Worm (Caenorhabditis elegans) whole organism, L4 larva: ENCODE results near the gene F47B8.2.
A peak's percentile ranks its signal among the peaks of the same experiment; 100 is the strongest.

Experiments used
- F10B5.3 ChIP-seq: sonication (generic microtip); optimal IDR thresholded peaks from 2 replicates; lab custom pipeline; 2016; ENCODE audit warnings: mild to moderate bottlenecking, missing genetic modification characterization, missing compliant biosample characterization
- F26F4.8 ChIP-seq: fragments of 200-800 bp; sonication (Bioruptor generic); conservative IDR thresholded peaks from 2 replicates; pipeline ENCODE4 v1.3.6; 2022; ENCODE audit warnings: missing genetic modification characterization, missing compliant biosample characterization
- F49E8.2 ChIP-seq: sonication (generic microtip); optimal IDR thresholded peaks from 2 replicates; lab custom pipeline; 2016; ENCODE audit warnings: missing compliant biosample characterization, mild to moderate bottlenecking, missing genetic modification characterization, borderline replicate concordance
- T20F7.1 ChIP-seq: fragments of 200-800 bp; sonication (Bioruptor generic); optimal IDR thresholded peaks from 2 replicates; lab custom pipeline; 2018; ENCODE audit warnings: mild to moderate bottlenecking, missing genetic modification characterization, missing compliant biosample characterization
- Y48G9A.11 ChIP-seq: fragments of 200-800 bp; sonication (Bioruptor generic); IDR thresholded peaks from 2 replicates; pipeline ENCODE4 v1.3.6; 2022; ENCODE audit warnings: missing genetic modification reagents, missing genetic modification characterization, missing compliant biosample characterization
- ZK337.2 ChIP-seq: fragments of 200-800 bp; sonication (Bioruptor generic); IDR thresholded peaks from 2 replicates; pipeline ENCODE4 v1.3.6; 2022; ENCODE audit warnings: missing genetic modification reagents, missing genetic modification characterization, missing compliant biosample characterization
- ZK546.5 ChIP-seq, 2 experiments: sonication (generic microtip); optimal IDR thresholded peaks; 2 replicates each; lab custom pipeline; 2017; ENCODE audit warnings: missing biosample characterization in 2 of 2, missing genetic modification characterization in 2 of 2
- ceh-28 ChIP-seq: fragments of 150-350 bp; optimal IDR thresholded peaks from 2 replicates; lab custom pipeline; 2014; ENCODE audit warnings: missing biosample characterization, missing genetic modification reagents, missing genetic modification characterization
- ceh-62 ChIP-seq: sonication (generic microtip); optimal IDR thresholded peaks from 2 replicates; lab custom pipeline; 2017; ENCODE audit warnings: missing biosample characterization, missing genetic modification characterization
- ceh-82 ChIP-seq: sonication (generic microtip); optimal IDR thresholded peaks from 2 replicates; lab custom pipeline; 2017; ENCODE audit warnings: missing biosample characterization, missing genetic modification characterization
- ces-1 ChIP-seq: fragments of 150-350 bp; sonication (generic microtip); optimal IDR thresholded peaks from 4 replicates; lab custom pipeline; 2014; ENCODE audit warnings: missing biosample characterization, missing genetic modification reagents, missing genetic modification characterization
- daf-12 ChIP-seq: fragments of 150-350 bp; optimal IDR thresholded peaks from 2 replicates; lab custom pipeline; 2014; ENCODE audit warnings: missing biosample characterization, missing genetic modification reagents, missing genetic modification characterization
- daf-19 ChIP-seq: fragments of 200-800 bp; sonication (Bioruptor generic); conservative IDR thresholded peaks from 2 replicates; pipeline ENCODE4 v1.3.6; 2022; ENCODE audit warnings: missing genetic modification characterization, missing compliant biosample characterization
- dmd-8 ChIP-seq: fragments of 200-800 bp; sonication (Bioruptor generic); IDR thresholded peaks from 2 replicates; pipeline ENCODE4 v1.3.6; 2022; ENCODE audit warnings: missing genetic modification characterization, missing compliant biosample characterization
- duxl-1 ChIP-seq: sonication (generic microtip); optimal IDR thresholded peaks from 2 replicates; lab custom pipeline; 2016; ENCODE audit warnings: mild to moderate bottlenecking, missing genetic modification characterization, moderate library complexity, missing compliant biosample characterization; ENCODE audit not compliant: poor library complexity
- egl-27 ChIP-seq: sonication (generic microtip); optimal IDR thresholded peaks from 3 replicates; lab custom pipeline; 2017; ENCODE audit warnings: missing biosample characterization, missing genetic modification reagents, missing genetic modification characterization
- hlh-11 ChIP-seq: fragments of 200-800 bp; sonication (Bioruptor generic); optimal IDR thresholded peaks from 2 replicates; lab custom pipeline; 2018; ENCODE audit warnings: mild to moderate bottlenecking, missing genetic modification characterization, missing compliant biosample characterization
- hlh-30 ChIP-seq: sonication (generic microtip); optimal IDR thresholded peaks from 2 replicates; lab custom pipeline; 2017; ENCODE audit warnings: antibody characterized with exemption, mild to moderate bottlenecking, missing genetic modification characterization, missing compliant biosample characterization; ENCODE audit not compliant: insufficient read depth
- hmg-1.1 ChIP-seq: fragments of 200-800 bp; sonication (Bioruptor generic); IDR thresholded peaks from 2 replicates; pipeline ENCODE4 v1.3.6; 2022; ENCODE audit warnings: missing genetic modification reagents, missing genetic modification characterization, missing compliant biosample characterization
- jun-1 ChIP-seq: fragments of 150-350 bp; optimal IDR thresholded peaks from 2 replicates; lab custom pipeline; 2014; ENCODE audit warnings: missing biosample characterization, missing genetic modification reagents, missing genetic modification characterization
- lim-7 ChIP-seq: fragments of 200-800 bp; sonication (Bioruptor generic); IDR thresholded peaks from 2 replicates; pipeline ENCODE4 v1.3.6; 2022; ENCODE audit warnings: missing genetic modification characterization, missing compliant biosample characterization
- lin-1 ChIP-seq: fragments of 200-800 bp; sonication (Bioruptor generic); IDR thresholded peaks from 2 replicates; pipeline ENCODE4 v1.3.6; 2022; ENCODE audit warnings: missing genetic modification reagents, missing genetic modification characterization, missing compliant biosample characterization
- lin-13 ChIP-seq: fragments of 150-350 bp; optimal IDR thresholded peaks from 2 replicates; lab custom pipeline; 2014; ENCODE audit warnings: missing biosample characterization, missing genetic modification reagents, missing genetic modification characterization
- lin-15B ChIP-seq: fragments of 150-350 bp; sonication (generic microtip); optimal IDR thresholded peaks from 3 replicates; lab custom pipeline; 2014; ENCODE audit warnings: missing biosample characterization, missing genetic modification characterization
- lin-29 ChIP-seq: fragments of 200-800 bp; sonication (Bioruptor generic); IDR thresholded peaks from 2 replicates; pipeline ENCODE4 v1.3.6; 2022; ENCODE audit warnings: missing genetic modification reagents, missing genetic modification characterization, missing compliant biosample characterization
- lin-39 ChIP-seq: fragments of 150-350 bp; optimal IDR thresholded peaks from 2 replicates; lab custom pipeline; 2014; ENCODE audit warnings: missing biosample characterization, missing genetic modification reagents, missing genetic modification characterization
- madf-5 ChIP-seq, 2 experiments: fragments of 200-800 bp; sonication (Bioruptor generic); IDR thresholded peaks; 2 replicates each; pipeline ENCODE4 v1.3.6; 2022; ENCODE audit warnings: missing compliant biosample characterization in 2 of 2, missing genetic modification characterization in 2 of 2
- madf-9 ChIP-seq: fragments of 200-800 bp; sonication (Bioruptor generic); conservative IDR thresholded peaks from 2 replicates; pipeline ENCODE4 v1.3.6; 2022; ENCODE audit warnings: missing genetic modification reagents, missing genetic modification characterization, missing compliant biosample characterization
- mdl-1 ChIP-seq, 2 experiments: fragments of 150-350 bp in 1 of 2; sonication (generic microtip) in 1 of 2; optimal IDR thresholded peaks; 2 replicates each; lab custom pipeline; 2014 to 2017; ENCODE audit warnings: missing biosample characterization in 2 of 2, missing genetic modification characterization in 2 of 2
- mdt-29 ChIP-seq: fragments of 200-800 bp; sonication (Bioruptor generic); IDR thresholded peaks from 2 replicates; pipeline ENCODE4 v1.3.6; 2022; ENCODE audit warnings: missing genetic modification reagents, missing genetic modification characterization, missing compliant biosample characterization
- mep-1 ChIP-seq: fragments of 150-350 bp; sonication (generic microtip); optimal IDR thresholded peaks from 3 replicates; lab custom pipeline; 2014; ENCODE audit warnings: missing biosample characterization, missing genetic modification characterization
- mes-2 ChIP-seq: sonication (generic microtip); optimal IDR thresholded peaks from 2 replicates; lab custom pipeline; 2016; ENCODE audit warnings: missing genotype, mild to moderate bottlenecking, missing genetic modification characterization, missing compliant biosample characterization; ENCODE audit not compliant: poor library complexity, severe bottlenecking
- nhr-111 ChIP-seq: fragments of 200-800 bp; sonication (Bioruptor generic); optimal IDR thresholded peaks from 2 replicates; lab custom pipeline; 2018; ENCODE audit warnings: mild to moderate bottlenecking, missing genetic modification characterization, missing compliant biosample characterization
- nhr-237 ChIP-seq: sonication (generic microtip); optimal IDR thresholded peaks from 2 replicates; lab custom pipeline; 2017; ENCODE audit warnings: missing biosample characterization, missing genetic modification characterization
- nhr-28 ChIP-seq: fragments of 150-350 bp; optimal IDR thresholded peaks from 2 replicates; lab custom pipeline; 2014; ENCODE audit warnings: missing biosample characterization, missing genetic modification characterization
- nhr-42 ChIP-seq: fragments of 200-800 bp; sonication (Bioruptor generic); IDR thresholded peaks from 2 replicates; pipeline ENCODE4 v1.3.6; 2022; ENCODE audit warnings: missing genetic modification characterization, missing compliant biosample characterization
- nhr-6 ChIP-seq: fragments of 150-350 bp; optimal IDR thresholded peaks from 2 replicates; lab custom pipeline; 2014; ENCODE audit warnings: missing biosample characterization, missing genetic modification characterization
- nhr-76 ChIP-seq: fragments of 150-350 bp; optimal IDR thresholded peaks from 2 replicates; lab custom pipeline; 2014; ENCODE audit warnings: missing biosample characterization, missing genetic modification characterization
- nhr-77 ChIP-seq: fragments of 150-350 bp; optimal IDR thresholded peaks from 2 replicates; lab custom pipeline; 2014; ENCODE audit warnings: missing biosample characterization, missing genetic modification characterization
- pha-4 ChIP-seq, 2 experiments: fragments of 150-350 bp in 1 of 2; fragments of 200-800 bp in 1 of 2; sonication (Bioruptor generic) in 1 of 2; IDR thresholded peaks in 1 of 2; optimal IDR thresholded peaks in 1 of 2; 2 replicates each; pipeline versions ENCODE4 v1.3.6 to Lab custom; 2014 to 2022; ENCODE audit warnings: missing genetic modification characterization in 2 of 2, missing genetic modification reagents in 2 of 2, missing biosample characterization in 1 of 2, missing compliant biosample characterization in 1 of 2
- pqm-1 ChIP-seq: sonication (generic microtip); optimal IDR thresholded peaks from 2 replicates; lab custom pipeline; 2017; ENCODE audit warnings: missing biosample characterization, missing genetic modification characterization
- sdz-12 ChIP-seq: fragments of 200-800 bp; sonication (Bioruptor generic); optimal IDR thresholded peaks from 2 replicates; lab custom pipeline; 2018; ENCODE audit warnings: mild to moderate bottlenecking, missing genetic modification characterization, missing compliant biosample characterization
- snpc-1.2 ChIP-seq: fragments of 200-800 bp; sonication (Bioruptor generic); IDR thresholded peaks from 2 replicates; pipeline ENCODE4 v1.3.6; 2022; ENCODE audit warnings: missing genetic modification reagents, missing genetic modification characterization, missing compliant biosample characterization
- spr-1 ChIP-seq: sonication (generic microtip); optimal IDR thresholded peaks from 2 replicates; lab custom pipeline; 2016; ENCODE audit warnings: mild to moderate bottlenecking, missing genetic modification characterization, missing compliant biosample characterization
- spr-3 ChIP-seq: fragments of 200-800 bp; sonication (Bioruptor generic); optimal IDR thresholded peaks from 2 replicates; lab custom pipeline; 2018; ENCODE audit warnings: mild to moderate bottlenecking, missing genetic modification characterization, missing compliant biosample characterization
- zag-1 ChIP-seq: fragments of 150-350 bp; optimal IDR thresholded peaks from 2 replicates; lab custom pipeline; 2014; ENCODE audit warnings: missing biosample characterization, missing genetic modification characterization
- zfp-2 ChIP-seq: sonication (generic microtip); optimal IDR thresholded peaks from 2 replicates; lab custom pipeline; 2016; ENCODE audit warnings: mild to moderate bottlenecking, missing genetic modification characterization, missing compliant biosample characterization
- zfp-3 ChIP-seq: fragments of 200-800 bp; sonication (Bioruptor generic); conservative IDR thresholded peaks from 2 replicates; pipeline ENCODE4 v1.3.6; 2022; ENCODE audit warnings: missing genetic modification reagents, missing genetic modification characterization, missing compliant biosample characterization
- zip-2 ChIP-seq: fragments of 150-350 bp; optimal IDR thresholded peaks from 2 replicates; lab custom pipeline; 2014; ENCODE audit warnings: missing biosample characterization, missing genetic modification characterization
- ztf-11 ChIP-seq: fragments of 150-350 bp; optimal IDR thresholded peaks from 2 replicates; lab custom pipeline; 2014; ENCODE audit warnings: missing biosample characterization, missing genetic modification characterization
- ztf-7 ChIP-seq: fragments of 150-350 bp; optimal IDR thresholded peaks from 2 replicates; lab custom pipeline; 2014; ENCODE audit warnings: missing biosample characterization, missing genetic modification characterization

Gene F47B8.2

ce11 chrV:14350949-14351348, 34.5 kb upstream of the F47B8.2 start (continued):
- TF ChIP-seq daf-12 (tag; lab: Kevin White, UChicago) (no peak), zag-1 (tag; lab: Kevin White, UChicago) (no peak), lin-13 (GFP tag; lab: Kevin White, UChicago) (peak; percentile 87), lin-1 (GFP tag; lab: Robert Waterston, UW) (peak; percentile 72; the same call in 1 of the 2 replicates), zfp-2 (tag; lab: Kevin White, UChicago) (peak; percentile 15), F49E8.2 (tag; lab: Kevin White, UChicago) (no peak), spr-1 (tag; lab: Kevin White, UChicago) (peak; percentile 42), jun-1 (tag; lab: Kevin White, UChicago) (peak; percentile 40), nhr-76 (tag; lab: Kevin White, UChicago) (no peak), dmd-8 (GFP tag; lab: Robert Waterston, UW) (no peak), hmg-1.1 (GFP tag; lab: Robert Waterston, UW) (peak; percentile 91), madf-9 (GFP tag; lab: Robert Waterston, UW) (0 out of 2 replicates have a peak, but pooled peaks have one; percentile 38), mdt-29 (GFP tag; lab: Robert Waterston, UW) (peak; percentile 59; the same call in 1 of the 2 replicates), F10B5.3 (no peak), snpc-1.2 (GFP tag; lab: Robert Waterston, UW) (no peak), zip-2 (no peak), ceh-28 (tag; lab: Kevin White, UChicago) (no peak), sdz-12 (GFP tag; lab: Kevin White, UChicago) (no peak), nhr-77 (tag; lab: Kevin White, UChicago) (peak; percentile 87), Y48G9A.11 (GFP tag; lab: Robert Waterston, UW) (no peak), ceh-62 (no peak), F26F4.8 (GFP tag; lab: Robert Waterston, UW) (no peak), egl-27 (tag; lab: Kevin White, UChicago) (no peak), ZK546.5 (tag; optimal IDR thresholded peaks at IDR 0.05; lab: Kevin White, UChicago) (no peak), spr-3 (GFP tag; lab: Kevin White, UChicago) (no peak), ztf-7 (tag; lab: Kevin White, UChicago) (no peak), hlh-30 (tag; lab: Kevin White, UChicago) (peak; percentile 67), lin-29 (GFP tag; lab: Robert Waterston, UW) (0 out of 2 replicates have a peak, but pooled peaks have one; percentile 24), lim-7 (GFP tag; lab: Robert Waterston, UW) (0 out of 2 replicates have a peak, but pooled peaks have one; percentile 40), nhr-237 (tag; lab: Kevin White, UChicago) (no peak), ztf-11 (tag; lab: Kevin White, UChicago) (no peak), madf-5 (GFP tag; IDR thresholded peaks at IDR 0.05; lab: Robert Waterston, UW) (no peak), daf-19 (GFP tag; lab: Robert Waterston, UW) (no peak), mdl-1 (tag; optimal IDR thresholded peaks at IDR 0.05; lab: Kevin White, UChicago) (peak; percentile 23 to 70), ces-1 (peak; percentile 1), nhr-111 (GFP tag; lab: Kevin White, UChicago) (no peak), lin-39 (no peak), duxl-1 (tag; lab: Kevin White, UChicago) (peak; percentile 23), mes-2 (tag; lab: Kevin White, UChicago) (peak; percentile 84), zfp-3 (no peak), ceh-82 (tag; lab: Kevin White, UChicago) (no peak), nhr-6 (tag; lab: Kevin White, UChicago) (peak; percentile 98), nhr-42 (GFP tag; lab: Robert Waterston, UW) (0 out of 2 replicates have a peak, but pooled peaks have one; percentile 51), nhr-28 (peak; percentile 88), pqm-1 (tag; lab: Kevin White, UChicago) (peak; percentile 81), ZK337.2 (no peak), lin-15B (tag; lab: Kevin White, UChicago) (no peak), mep-1 (peak; percentile 93), hlh-11 (tag; lab: Kevin White, UChicago) (peak; percentile 90), T20F7.1 (peak; percentile 75), pha-4 (GFP tag; IDR thresholded peaks at IDR 0.05; lab: Robert Waterston, UW) (peak; percentile 11; the same call in 1 of the 2 replicates), pha-4 (tag; optimal IDR thresholded peaks at IDR 0.05; lab: Kevin White, UChicago) (no peak)
